Fruit fly (Drosophila melanogaster): ENCODE measurements around the gene PIG-P.
A peak's percentile ranks its signal among the peaks of the same experiment; 100 is the strongest.

- TF ChIP-seq pdm3 (GFP tag; optimal IDR thresholded peaks at IDR 0.05) = no peak
- no peak for TF ChIP-seq Sox15 (GFP tag; optimal IDR thresholded peaks at IDR 0.05)
- TF ChIP-seq Sox102F (GFP tag; optimal IDR thresholded peaks at IDR 0.05) = no peak
- peak; percentile 60 for TF ChIP-seq Eip78C (GFP tag)
- TF ChIP-seq CG3919 (GFP tag; optimal IDR thresholded peaks at IDR 0.05) = no peak
- no peak for TF ChIP-seq Hr4 (GFP tag; optimal IDR thresholded peaks at IDR 0.05)
- no peak for TF ChIP-seq CG3032 (tag; optimal IDR thresholded peaks at IDR 0.05)
- no peak for TF ChIP-seq achi (GFP tag; optimal IDR thresholded peaks at IDR 0.05)
- TF ChIP-seq CG11294 (GFP tag; IDR thresholded peaks at IDR 0.05) = no peak
- no peak for TF ChIP-seq salr (GFP tag; optimal IDR thresholded peaks at IDR 0.05)
- TF ChIP-seq fkh (GFP tag; optimal IDR thresholded peaks at IDR 0.05) = peak; percentile 94
- TF ChIP-seq OdsH (GFP tag; optimal IDR thresholded peaks at IDR 0.05) = no peak
- TF ChIP-seq CG8632 (GFP tag; optimal IDR thresholded peaks at IDR 0.05) = no peak
These were observed 46.5 kb downstream of the PIG-P start for dm6 chr3R:26011542-26011941.
